Fruit fly (Drosophila melanogaster) whole organism, embryonic: ENCODE data around the gene CG16758.

Source experiments
- ATbp ChIP-seq: fragments of 200-800 bp; sonication (Bioruptor generic); optimal IDR thresholded peaks from 2 replicates; lab custom pipeline; 2017; ENCODE audit warnings: missing biosample characterization, mild to moderate bottlenecking, missing genetic modification characterization, missing genetic modification reagents
- CG10209 ChIP-seq: fragments of 200-800 bp; sonication (Bioruptor generic); optimal IDR thresholded peaks from 3 replicates; lab custom pipeline; 2017; ENCODE audit warnings: missing biosample characterization, mild to moderate bottlenecking, missing genetic modification characterization, missing genetic modification reagents
- CG10267 ChIP-seq: fragments of 200-800 bp; sonication (Bioruptor generic); optimal IDR thresholded peaks from 2 replicates; lab custom pipeline; 2018; ENCODE audit warnings: missing biosample characterization, mild to moderate bottlenecking, missing genetic modification characterization, moderate library complexity
- CG12391 ChIP-seq: fragments of 200-800 bp; sonication (Bioruptor generic); optimal IDR thresholded peaks from 3 replicates; lab custom pipeline; 2018; ENCODE audit warnings: missing biosample characterization, mild to moderate bottlenecking, missing genetic modification characterization, moderate library complexity
- CG1529 ChIP-seq: fragments of 200-800 bp; sonication (Bioruptor generic); optimal IDR thresholded peaks from 3 replicates; lab custom pipeline; 2018; ENCODE audit warnings: missing biosample characterization, missing genetic modification characterization
- CG17328 ChIP-seq: fragments of 200-800 bp; sonication (Bioruptor generic); IDR thresholded peaks from 2 replicates; pipeline ENCODE4 v1.3.6; 2022; ENCODE audit warnings: missing biosample characterization, missing genetic modification characterization
- CG17568 ChIP-seq: fragments of 200-800 bp; sonication (Bioruptor generic); optimal IDR thresholded peaks from 2 replicates; lab custom pipeline; 2018; ENCODE audit warnings: missing biosample characterization, mild to moderate bottlenecking, missing genetic modification characterization, moderate library complexity
- CG2120 ChIP-seq: fragments of 200-800 bp; sonication (Bioruptor generic); optimal IDR thresholded peaks from 3 replicates; lab custom pipeline; 2016; ENCODE audit warnings: missing biosample characterization, missing genetic modification characterization
- CG34224 ChIP-seq: fragments of 200-800 bp; sonication (Bioruptor generic); IDR thresholded peaks from 3 replicates; pipeline ENCODE4 v1.3.6; 2022; ENCODE audit warnings: missing biosample characterization, missing genetic modification characterization; ENCODE audit not compliant: partially characterized antibody
- CG4730 ChIP-seq: fragments of 200-800 bp; sonication (Bioruptor generic); IDR thresholded peaks from 2 replicates; pipeline ENCODE4 v1.3.6; 2022; ENCODE audit warnings: missing biosample characterization, missing genetic modification characterization
- CG5180 ChIP-seq: fragments of 200-800 bp; sonication (Bioruptor generic); optimal IDR thresholded peaks from 3 replicates; lab custom pipeline; 2017; ENCODE audit warnings: missing biosample characterization, missing genetic modification characterization, mild to moderate bottlenecking, moderate library complexity, missing genetic modification reagents
- CG6254 ChIP-seq: fragments of 200-800 bp; sonication (Bioruptor generic); optimal IDR thresholded peaks from 3 replicates; lab custom pipeline; 2017; ENCODE audit warnings: mild to moderate bottlenecking, missing biosample characterization, missing genetic modification reagents, missing genetic modification characterization
- CG6689 ChIP-seq: fragments of 200-800 bp; sonication (Bioruptor generic); IDR thresholded peaks from 2 replicates; pipeline ENCODE4 v1.3.6; 2022; ENCODE audit warnings: missing biosample characterization, missing genetic modification characterization
- CG7839 ChIP-seq: fragments of 200-800 bp; sonication (Bioruptor generic); optimal IDR thresholded peaks from 3 replicates; lab custom pipeline; 2018; ENCODE audit warnings: missing biosample characterization, mild to moderate bottlenecking, missing genetic modification characterization, moderate library complexity
- CG7963 ChIP-seq: fragments of 200-800 bp; sonication (Bioruptor generic); IDR thresholded peaks from 3 replicates; pipeline ENCODE4 v1.3.6; 2022; ENCODE audit warnings: missing biosample characterization, missing genetic modification characterization; ENCODE audit not compliant: partially characterized antibody
- CG8924 ChIP-seq: fragments of 200-800 bp; optimal IDR thresholded peaks from 3 replicates; lab custom pipeline; 2019; ENCODE audit warnings: missing biosample characterization, mild to moderate bottlenecking, missing genetic modification characterization, moderate library complexity
- CrebB ChIP-seq: fragments of 200-800 bp; sonication (Bioruptor generic); optimal IDR thresholded peaks from 3 replicates; lab custom pipeline; 2018; ENCODE audit warnings: missing biosample characterization, mild to moderate bottlenecking, missing genetic modification characterization
- D19A ChIP-seq: fragments of 200-800 bp; optimal IDR thresholded peaks from 3 replicates; lab custom pipeline; 2019; ENCODE audit warnings: missing biosample characterization, mild to moderate bottlenecking, missing genetic modification characterization, moderate library complexity
- Dp ChIP-seq: fragments of 200-800 bp; sonication (Bioruptor generic); optimal IDR thresholded peaks from 2 replicates; lab custom pipeline; 2018; ENCODE audit warnings: missing biosample characterization, mild to moderate bottlenecking, missing genetic modification characterization, moderate library complexity
- ERR ChIP-seq: fragments of 200-800 bp; sonication (Bioruptor generic); optimal IDR thresholded peaks from 2 replicates; lab custom pipeline; 2016; ENCODE audit warnings: missing biosample characterization, missing genetic modification characterization
- Elba2 ChIP-seq: fragments of 200-800 bp; sonication (Bioruptor generic); optimal IDR thresholded peaks from 3 replicates; lab custom pipeline; 2016; ENCODE audit warnings: missing biosample characterization, missing genetic modification characterization
- HLH54F ChIP-seq: fragments of 200-800 bp; sonication (Bioruptor generic); optimal IDR thresholded peaks from 3 replicates; lab custom pipeline; 2016; ENCODE audit warnings: missing biosample characterization, missing genetic modification characterization
- Max ChIP-seq: fragments of 200-800 bp; sonication (Bioruptor generic); optimal IDR thresholded peaks from 2 replicates; lab custom pipeline; 2016; ENCODE audit warnings: missing biosample characterization, mild to moderate bottlenecking, missing genetic modification characterization
- Nf-YA ChIP-seq: fragments of 200-800 bp; sonication (Bioruptor generic); IDR thresholded peaks from 2 replicates; pipeline ENCODE4 v1.3.6; 2022; ENCODE audit warnings: missing biosample characterization, missing genetic modification characterization
- Oli ChIP-seq: fragments of 200-800 bp; sonication (Bioruptor generic); optimal IDR thresholded peaks from 2 replicates; lab custom pipeline; 2018; ENCODE audit warnings: missing biosample characterization, mild to moderate bottlenecking, missing genetic modification characterization, moderate library complexity
- Sry-β ChIP-seq: fragments of 200-800 bp; sonication (Bioruptor generic); optimal IDR thresholded peaks from 2 replicates; lab custom pipeline; 2018; ENCODE audit warnings: missing biosample characterization, mild to moderate bottlenecking, missing genetic modification characterization, moderate library complexity
- Sry-δ ChIP-seq: fragments of 200-800 bp; sonication (Bioruptor generic); optimal IDR thresholded peaks from 2 replicates; lab custom pipeline; 2016; ENCODE audit warnings: missing biosample characterization, missing genetic modification characterization
- Taf1 ChIP-seq: fragments of 200-800 bp; sonication (Bioruptor generic); IDR thresholded peaks from 2 replicates; pipeline ENCODE4 v1.3.6; 2022; ENCODE audit warnings: missing biosample characterization, missing genetic modification characterization
- Vsx1 ChIP-seq: fragments of 200-800 bp; sonication (Bioruptor generic); optimal IDR thresholded peaks from 2 replicates; lab custom pipeline; 2017; ENCODE audit warnings: missing biosample characterization, mild to moderate bottlenecking, missing genetic modification characterization, missing genetic modification reagents
- Xbp1 ChIP-seq: fragments of 200-800 bp; sonication (Bioruptor generic); optimal IDR thresholded peaks from 3 replicates; lab custom pipeline; 2016; ENCODE audit warnings: missing biosample characterization, mild to moderate bottlenecking, missing genetic modification characterization
- ap ChIP-seq: fragments of 200-800 bp; sonication (Bioruptor generic); IDR thresholded peaks from 2 replicates; pipeline ENCODE4 v1.3.6; 2022; ENCODE audit warnings: missing biosample characterization, missing genetic modification characterization
- bsh ChIP-seq, 2 experiments: fragments of 200-800 bp; sonication (Bioruptor generic); optimal IDR thresholded peaks; 2 replicates each; lab custom pipeline; 2017 to 2018; ENCODE audit warnings: mild to moderate bottlenecking in 2 of 2, missing biosample characterization in 2 of 2, missing genetic modification characterization in 2 of 2, moderate library complexity in 1 of 2
- chinmo ChIP-seq: fragments of 200-800 bp; sonication (Bioruptor generic); IDR thresholded peaks from 4 replicates; pipeline ENCODE4 v1.3.6; 2022; ENCODE audit warnings: missing biosample characterization, missing genetic modification characterization; ENCODE audit not compliant: partially characterized antibody
- dati ChIP-seq: fragments of 200-800 bp; sonication (Bioruptor generic); IDR thresholded peaks from 2 replicates; pipeline ENCODE4 v1.3.6; 2022; ENCODE audit warnings: missing biosample characterization, missing genetic modification characterization
- fd64A ChIP-seq: fragments of 200-800 bp; sonication (Bioruptor generic); optimal IDR thresholded peaks from 3 replicates; lab custom pipeline; 2018; ENCODE audit warnings: missing biosample characterization, mild to moderate bottlenecking, missing genetic modification characterization
- fd96Cb ChIP-seq: fragments of 200-800 bp; sonication (Bioruptor generic); optimal IDR thresholded peaks from 2 replicates; lab custom pipeline; 2018; ENCODE audit warnings: missing biosample characterization, mild to moderate bottlenecking, missing genetic modification characterization, moderate library complexity
- lab ChIP-seq: fragments of 200-800 bp; sonication (Bioruptor generic); optimal IDR thresholded peaks from 3 replicates; lab custom pipeline; 2017; ENCODE audit warnings: missing biosample characterization, missing genetic modification characterization, mild to moderate bottlenecking, moderate library complexity, missing genetic modification reagents
- lilli ChIP-seq: fragments of 200-800 bp; sonication (Bioruptor generic); optimal IDR thresholded peaks from 3 replicates; lab custom pipeline; 2016; ENCODE audit warnings: missing biosample characterization, missing genetic modification characterization
- pros ChIP-seq: fragments of 200-800 bp; sonication (Bioruptor generic); optimal IDR thresholded peaks from 3 replicates; lab custom pipeline; 2019; ENCODE audit warnings: missing biosample characterization, mild to moderate bottlenecking, missing genetic modification characterization, moderate library complexity
- rib ChIP-seq: fragments of 200-800 bp; sonication (Bioruptor generic); IDR thresholded peaks from 2 replicates; pipeline ENCODE4 v1.3.6; 2022; ENCODE audit warnings: missing biosample characterization, missing genetic modification characterization
- sc ChIP-seq, 3 experiments: fragments of >200 bp in 2 of 3; fragments of 200-800 bp in 1 of 3; sonication (Bioruptor generic) in 1 of 3; optimal IDR thresholded peaks; 2 replicates in 2 of 3; 3 replicates in 1 of 3; lab custom pipeline; 2017; ENCODE audit warnings: mild to moderate bottlenecking in 1 of 3, missing biosample characterization in 1 of 3, missing genetic modification characterization in 1 of 3, missing genetic modification reagents in 1 of 3
- schlank ChIP-seq: fragments of 200-800 bp; sonication (Bioruptor generic); optimal IDR thresholded peaks from 2 replicates; lab custom pipeline; 2018; ENCODE audit warnings: missing biosample characterization, mild to moderate bottlenecking, missing genetic modification characterization
- scrt ChIP-seq: fragments of 200-800 bp; sonication (Bioruptor generic); optimal IDR thresholded peaks from 2 replicates; lab custom pipeline; 2018; ENCODE audit warnings: missing biosample characterization, mild to moderate bottlenecking, missing genetic modification characterization, moderate library complexity
- sob ChIP-seq: fragments of 200-800 bp; sonication (Bioruptor generic); IDR thresholded peaks from 2 replicates; pipeline ENCODE4 v1.3.6; 2022; ENCODE audit warnings: missing biosample characterization, missing genetic modification characterization
- sr ChIP-seq: fragments of 200-800 bp; sonication (Bioruptor generic); IDR thresholded peaks from 3 replicates; pipeline ENCODE4 v1.3.6; 2022; ENCODE audit warnings: missing biosample characterization, missing genetic modification characterization
- ssp ChIP-seq: fragments of 200-800 bp; sonication (Bioruptor generic); IDR thresholded peaks from 2 replicates; pipeline ENCODE4 v1.3.6; 2022; ENCODE audit warnings: missing biosample characterization, missing genetic modification characterization
- toy ChIP-seq: fragments of 200-800 bp; sonication (Bioruptor generic); IDR thresholded peaks from 2 replicates; pipeline ENCODE4 v1.3.6; 2022; ENCODE audit warnings: missing biosample characterization, missing genetic modification characterization
- wek ChIP-seq: fragments of 200-800 bp; sonication (Bioruptor generic); optimal IDR thresholded peaks from 3 replicates; lab custom pipeline; 2018; ENCODE audit warnings: missing biosample characterization, mild to moderate bottlenecking, missing genetic modification characterization, moderate library complexity

Gene CG16758

dm6 chr3L:2466411-2467015, 36.9 kb downstream of the CG16758 start (continued):
- TF ChIP-seq CG34224 (GFP tag; lab: Robert Waterston, UW): peak; percentile 73
- TF ChIP-seq pros (GFP tag; lab: Kevin White, UChicago): peak; percentile 13
- peak; percentile 59 for TF ChIP-seq CrebB (tag; lab: Kevin White, UChicago)
- TF ChIP-seq bsh (GFP tag; optimal IDR thresholded peaks at IDR 0.05; lab: Kevin White, UChicago): peak in 1 of 2 experiments; percentile 25
- no peak for TF ChIP-seq CG6689 (GFP tag; lab: Robert Waterston, UW)
- no peak for TF ChIP-seq ap (GFP tag; lab: Robert Waterston, UW)
- no peak for TF ChIP-seq CG7963 (GFP tag; lab: Robert Waterston, UW)
- TF ChIP-seq Nf-YA (GFP tag; lab: Robert Waterston, UW): no peak
- peak; percentile 34 for TF ChIP-seq D19A (tag; lab: Kevin White, UChicago)
- TF ChIP-seq CG7839 (tag; lab: Kevin White, UChicago): no peak
- TF ChIP-seq fd64A (GFP tag; lab: Kevin White, UChicago): no peak
- peak; percentile 48 for TF ChIP-seq lab (GFP tag; lab: Kevin White, UChicago)
- TF ChIP-seq Elba2 (GFP tag; lab: Kevin White, UChicago): no peak
- TF ChIP-seq Sry-β (GFP tag; lab: Kevin White, UChicago): no peak
- peak; percentile 53 for TF ChIP-seq ERR (GFP tag; lab: Kevin White, UChicago)
- TF ChIP-seq CG8924: peak; percentile 77
- TF ChIP-seq CG2120: peak; percentile 9
- no peak for TF ChIP-seq ATbp (GFP tag; lab: Kevin White, UChicago)
- peak; percentile 67 for TF ChIP-seq Sry-δ (GFP tag; lab: Kevin White, UChicago)
- TF ChIP-seq scrt (GFP tag; lab: Kevin White, UChicago): no peak
- TF ChIP-seq rib (GFP tag; lab: Robert Waterston, UW): peak; percentile 62; the same call in 1 of the 2 replicates
- peak; percentile 56 for TF ChIP-seq CG12391 (tag; lab: Kevin White, UChicago)
- TF ChIP-seq Max (GFP tag; lab: Kevin White, UChicago): no peak
- 0 out of 3 replicates have a peak, but pooled peaks have one; percentile 16 for TF ChIP-seq sr (GFP tag; lab: Robert Waterston, UW)
- TF ChIP-seq ssp (GFP tag; lab: Robert Waterston, UW): no peak
- TF ChIP-seq HLH54F (GFP tag; lab: Kevin White, UChicago): peak; percentile 6
- TF ChIP-seq fd96Cb: no peak
- peak; percentile 66 for TF ChIP-seq sob (GFP tag; lab: Robert Waterston, UW)
- no peak for TF ChIP-seq toy (GFP tag; lab: Robert Waterston, UW)
- TF ChIP-seq schlank (tag; lab: Kevin White, UChicago): no peak
- no peak for TF ChIP-seq CG10209
- peak; percentile 89 for TF ChIP-seq Dp (GFP tag; lab: Kevin White, UChicago)
- TF ChIP-seq CG5180 (GFP tag; lab: Kevin White, UChicago): no peak
- TF ChIP-seq Taf1 (GFP tag; lab: Robert Waterston, UW): no peak
- TF ChIP-seq Oli (tag; lab: Kevin White, UChicago): no peak
- TF ChIP-seq lilli (GFP tag; lab: Kevin White, UChicago): peak; percentile 37
- TF ChIP-seq dati (GFP tag; lab: Robert Waterston, UW): 0 out of 2 replicates have a peak, but pooled peaks have one; percentile 12
- peak; percentile 51 for TF ChIP-seq CG17568 (GFP tag; lab: Kevin White, UChicago)
- no peak for TF ChIP-seq CG6254 (GFP tag; lab: Kevin White, UChicago)
- peak; percentile 81 for TF ChIP-seq CG10267
- TF ChIP-seq CG4730 (GFP tag; lab: Robert Waterston, UW): no peak
- peak; percentile 44; the same call in 1 of the 2 replicates for TF ChIP-seq CG17328 (GFP tag; lab: Robert Waterston, UW)
- TF ChIP-seq wek (GFP tag; lab: Kevin White, UChicago): peak; percentile 8
- TF ChIP-seq sc (optimal IDR thresholded peaks at IDR 0.05; lab: Kevin White, UChicago): no peak
- no peak for TF ChIP-seq sc (GFP tag; optimal IDR thresholded peaks at IDR 0.05; lab: Kevin White, UChicago)
- TF ChIP-seq Xbp1 (GFP tag; lab: Kevin White, UChicago): peak; percentile 44
- TF ChIP-seq chinmo (GFP tag; lab: Robert Waterston, UW): peak; percentile 57; the same call in 2 of the 4 replicates
- no peak for TF ChIP-seq Vsx1 (GFP tag; lab: Kevin White, UChicago)
- TF ChIP-seq CG1529 (GFP tag; lab: Kevin White, UChicago): no peak
